Worm (Caenorhabditis elegans) whole organism, L2 larva: ENCODE measurements around the gene F55B12.10.

Experiments used
- C34F6.9 ChIP-seq: fragments of 150-350 bp; optimal IDR thresholded peaks from 2 replicates; lab custom pipeline; 2014; ENCODE audit warnings: missing biosample characterization, missing genetic modification characterization
- F13H6.1 ChIP-seq: sonication (generic microtip); optimal IDR thresholded peaks from 2 replicates; lab custom pipeline; 2016; ENCODE audit warnings: missing genetic modification characterization, missing compliant biosample characterization
- R02D3.7 ChIP-seq: fragments of 150-350 bp; optimal IDR thresholded peaks from 2 replicates; lab custom pipeline; 2014; ENCODE audit warnings: missing biosample characterization, missing genetic modification characterization
- Y55F3AM.14 ChIP-seq: fragments of 200-800 bp; sonication (Bioruptor generic); optimal IDR thresholded peaks from 2 replicates; lab custom pipeline; 2018; ENCODE audit warnings: mild to moderate bottlenecking, missing genetic modification characterization, missing compliant biosample characterization
- ZK546.5 ChIP-seq: sonication (generic microtip); optimal IDR thresholded peaks from 2 replicates; lab custom pipeline; 2017; ENCODE audit warnings: missing biosample characterization, missing genetic modification characterization
- alr-1 ChIP-seq: fragments of 150-350 bp; optimal IDR thresholded peaks from 2 replicates; lab custom pipeline; 2014; ENCODE audit warnings: missing biosample characterization, missing genetic modification characterization
- aly-2 ChIP-seq: fragments of 150-350 bp; optimal IDR thresholded peaks from 2 replicates; lab custom pipeline; 2014; ENCODE audit warnings: missing biosample characterization, missing genetic modification characterization
- ama-1 ChIP-seq: fragments of 150-350 bp; optimal IDR thresholded peaks from 2 replicates; lab custom pipeline; 2018; ENCODE audit warnings: inconsistent platforms
- blmp-1 ChIP-seq: sonication (generic microtip); optimal IDR thresholded peaks from 2 replicates; lab custom pipeline; 2017; ENCODE audit warnings: missing genetic modification characterization, mild to moderate bottlenecking, missing compliant biosample characterization, antibody characterized with exemption, moderate library complexity; ENCODE audit not compliant: insufficient read depth
- ceh-16 ChIP-seq: fragments of 150-350 bp; optimal IDR thresholded peaks from 2 replicates; lab custom pipeline; 2014; ENCODE audit warnings: missing biosample characterization, missing genetic modification characterization
- ceh-82 ChIP-seq: fragments of 150-350 bp; optimal IDR thresholded peaks from 2 replicates; lab custom pipeline; 2014; ENCODE audit warnings: missing biosample characterization, missing genetic modification characterization
- crh-2 ChIP-seq: sonication (generic microtip); optimal IDR thresholded peaks from 2 replicates; lab custom pipeline; 2017; ENCODE audit warnings: missing biosample characterization, missing genetic modification characterization
- dmd-4 ChIP-seq: sonication (generic microtip); optimal IDR thresholded peaks from 2 replicates; lab custom pipeline; 2017; ENCODE audit warnings: missing biosample characterization, missing genetic modification characterization
- egl-27 ChIP-seq: sonication (generic microtip); optimal IDR thresholded peaks from 3 replicates; lab custom pipeline; 2017; ENCODE audit warnings: missing biosample characterization, missing genetic modification reagents, missing genetic modification characterization
- elt-1 ChIP-seq: fragments of 150-350 bp; optimal IDR thresholded peaks from 2 replicates; lab custom pipeline; 2014; ENCODE audit warnings: missing biosample characterization, missing genetic modification characterization
- elt-3 ChIP-seq: sonication (generic microtip); optimal IDR thresholded peaks from 2 replicates; lab custom pipeline; 2017; ENCODE audit warnings: missing biosample characterization, missing genetic modification characterization
- fos-1 ChIP-seq: fragments of 150-350 bp; optimal IDR thresholded peaks from 2 replicates; lab custom pipeline; 2014; ENCODE audit warnings: missing biosample characterization, missing genetic modification characterization
- gmeb-1 ChIP-seq: fragments of 150-350 bp; optimal IDR thresholded peaks from 2 replicates; lab custom pipeline; 2014; ENCODE audit warnings: missing biosample characterization, missing genetic modification characterization
- lin-11 ChIP-seq: fragments of 150-350 bp; sonication (generic microtip); optimal IDR thresholded peaks from 2 replicates; lab custom pipeline; 2014; ENCODE audit warnings: missing biosample characterization, missing genetic modification characterization, inconsistent platforms, mixed read lengths
- lin-13 ChIP-seq: fragments of 150-350 bp; optimal IDR thresholded peaks from 2 replicates; lab custom pipeline; 2014; ENCODE audit warnings: missing biosample characterization, missing genetic modification reagents, missing genetic modification characterization
- lin-39 ChIP-seq: fragments of 150-350 bp; optimal IDR thresholded peaks from 2 replicates; lab custom pipeline; 2014; ENCODE audit warnings: missing biosample characterization, missing genetic modification reagents, missing genetic modification characterization
- lsy-2 ChIP-seq, 2 experiments: fragments of 150-350 bp in 1 of 2; sonication (generic microtip) in 1 of 2; optimal IDR thresholded peaks; 2 replicates each; lab custom pipeline; 2014 to 2017; ENCODE audit warnings: missing biosample characterization in 2 of 2, missing genetic modification characterization in 2 of 2
- mab-5 ChIP-seq: fragments of 150-350 bp; optimal IDR thresholded peaks from 2 replicates; lab custom pipeline; 2014; ENCODE audit warnings: missing biosample characterization, missing genetic modification characterization
- mbf-1 ChIP-seq: sonication (generic microtip); optimal IDR thresholded peaks from 2 replicates; lab custom pipeline; 2017; ENCODE audit warnings: missing biosample characterization, missing genetic modification characterization
- mdl-1 ChIP-seq, 2 experiments: fragments of 150-350 bp in 1 of 2; sonication (generic microtip) in 1 of 2; optimal IDR thresholded peaks; 2 replicates each; lab custom pipeline; 2017; ENCODE audit warnings: missing biosample characterization in 2 of 2, missing genetic modification characterization in 2 of 2
- nhr-10 ChIP-seq: sonication (generic microtip); optimal IDR thresholded peaks from 2 replicates; lab custom pipeline; 2017; ENCODE audit warnings: missing biosample characterization, missing genetic modification characterization
- nhr-11 ChIP-seq: fragments of 150-350 bp; optimal IDR thresholded peaks from 2 replicates; lab custom pipeline; 2014; ENCODE audit warnings: missing biosample characterization, missing genetic modification characterization
- nhr-12 ChIP-seq: fragments of 150-350 bp; optimal IDR thresholded peaks from 2 replicates; lab custom pipeline; 2014; ENCODE audit warnings: missing biosample characterization, missing genetic modification characterization
- nhr-129 ChIP-seq: fragments of 150-350 bp; optimal IDR thresholded peaks from 2 replicates; lab custom pipeline; 2014; ENCODE audit warnings: missing biosample characterization, missing genetic modification characterization
- nhr-21 ChIP-seq: fragments of 150-350 bp; optimal IDR thresholded peaks from 2 replicates; lab custom pipeline; 2014; ENCODE audit warnings: missing biosample characterization, missing genetic modification characterization
- nhr-23 ChIP-seq: fragments of 150-350 bp; optimal IDR thresholded peaks from 2 replicates; lab custom pipeline; 2014; ENCODE audit warnings: missing biosample characterization, missing genetic modification reagents, missing genetic modification characterization
- nhr-237 ChIP-seq: fragments of 150-350 bp; optimal IDR thresholded peaks from 2 replicates; lab custom pipeline; 2014; ENCODE audit warnings: missing biosample characterization, missing genetic modification characterization
- nhr-25 ChIP-seq: fragments of 150-350 bp; sonication (generic microtip); optimal IDR thresholded peaks from 3 replicates; lab custom pipeline; 2014; ENCODE audit warnings: missing biosample characterization, missing genetic modification characterization
- nhr-6 ChIP-seq: fragments of 150-350 bp; optimal IDR thresholded peaks from 2 replicates; lab custom pipeline; 2014; ENCODE audit warnings: missing biosample characterization, missing genetic modification characterization
- nhr-77 ChIP-seq: fragments of 150-350 bp; optimal IDR thresholded peaks from 2 replicates; lab custom pipeline; 2014; ENCODE audit warnings: missing biosample characterization, missing genetic modification characterization
- peb-1 ChIP-seq: fragments of 150-350 bp; optimal IDR thresholded peaks from 2 replicates; lab custom pipeline; 2014; ENCODE audit warnings: missing biosample characterization, missing genetic modification characterization
- sem-4 ChIP-seq: fragments of 150-350 bp; optimal IDR thresholded peaks from 2 replicates; lab custom pipeline; 2014; ENCODE audit warnings: missing biosample characterization, missing genetic modification reagents, missing genetic modification characterization
- skn-1 ChIP-seq: sonication (generic microtip); optimal IDR thresholded peaks from 2 replicates; lab custom pipeline; 2017; ENCODE audit warnings: missing biosample characterization, missing genetic modification characterization
- sma-3 ChIP-seq: sonication (generic microtip); optimal IDR thresholded peaks from 2 replicates; lab custom pipeline; 2016; ENCODE audit warnings: missing genetic modification reagents, missing genetic modification characterization, missing compliant biosample characterization
- sma-9 ChIP-seq, 2 experiments: fragments of 150-350 bp in 1 of 2; sonication (generic microtip) in 1 of 2; optimal IDR thresholded peaks; 2 replicates each; lab custom pipeline; 2014 to 2016; ENCODE audit warnings: missing genetic modification characterization in 2 of 2, mild to moderate bottlenecking in 1 of 2, missing biosample characterization in 1 of 2, missing compliant biosample characterization in 1 of 2, missing genetic modification reagents in 1 of 2, moderate library complexity in 1 of 2
- snpc-4 ChIP-seq: fragments of 150-350 bp; optimal IDR thresholded peaks from 2 replicates; lab custom pipeline; 2014; ENCODE audit warnings: missing biosample characterization, missing genetic modification characterization
- unc-39 ChIP-seq: fragments of 150-350 bp; optimal IDR thresholded peaks from 2 replicates; lab custom pipeline; 2014; ENCODE audit warnings: missing biosample characterization, missing genetic modification characterization
- unc-55 ChIP-seq: fragments of 150-350 bp; sonication (generic microtip); optimal IDR thresholded peaks from 3 replicates; lab custom pipeline; 2014; ENCODE audit warnings: missing biosample characterization, missing genetic modification reagents, missing genetic modification characterization
- unc-62 ChIP-seq: fragments of 150-350 bp; optimal IDR thresholded peaks from 2 replicates; lab custom pipeline; 2014; ENCODE audit warnings: missing biosample characterization, missing genetic modification reagents, missing genetic modification characterization
- zag-1 ChIP-seq: fragments of 150-350 bp; optimal IDR thresholded peaks from 2 replicates; lab custom pipeline; 2014; ENCODE audit warnings: missing biosample characterization, missing genetic modification characterization
- ztf-1 ChIP-seq: fragments of 200-800 bp; sonication (Bioruptor generic); conservative IDR thresholded peaks from 2 replicates; pipeline ENCODE4 v1.3.6; 2022; ENCODE audit warnings: missing genetic modification characterization, missing compliant biosample characterization
- ztf-11 ChIP-seq: sonication (generic microtip); optimal IDR thresholded peaks from 2 replicates; lab custom pipeline; 2017; ENCODE audit warnings: missing biosample characterization, missing genetic modification characterization
- ztf-4 ChIP-seq: fragments of 150-350 bp; optimal IDR thresholded peaks from 2 replicates; lab custom pipeline; 2014; ENCODE audit warnings: missing biosample characterization, missing genetic modification characterization

F55B12.10 gene

ce11 chrV:13818824-13819408 lies 20.6 kb upstream of the F55B12.10 start, which contains the start of gene sel-10:
Gene sel-10 (plus strand): TSS chrV:13819361.
- TF ChIP-seq nhr-77 (tag; lab: Kevin White, UChicago) (no peak), unc-39 (tag; lab: Kevin White, UChicago) (no peak), sem-4 (tag; lab: Kevin White, UChicago) (peak; percentile 55), unc-55 (peak; percentile 85), gmeb-1 (tag; lab: Kevin White, UChicago) (peak; percentile 81), ZK546.5 (tag; lab: Kevin White, UChicago) (no peak), nhr-23 (tag; lab: Kevin White, UChicago) (no peak), mbf-1 (no peak), ceh-16 (tag; lab: Kevin White, UChicago) (no peak), snpc-4 (tag; lab: Kevin White, UChicago) (peak; percentile 41), ztf-11 (tag; lab: Kevin White, UChicago) (no peak), blmp-1 (tag; lab: Kevin White, UChicago) (no peak), ztf-1 (no peak), F13H6.1 (tag; lab: Kevin White, UChicago) (no peak), nhr-129 (tag; lab: Kevin White, UChicago) (peak; percentile 83), peb-1 (tag; lab: Kevin White, UChicago) (no peak), lin-39 (no peak), nhr-21 (tag; lab: Kevin White, UChicago) (peak; percentile 27), nhr-25 (no peak), nhr-12 (tag; lab: Kevin White, UChicago) (no peak), egl-27 (tag; lab: Kevin White, UChicago) (peak; percentile 37), dmd-4 (no peak), mab-5 (tag; lab: Kevin White, UChicago) (peak; percentile 39), Y55F3AM.14 (GFP tag; lab: Kevin White, UChicago) (no peak), alr-1 (tag; lab: Kevin White, UChicago) (no peak), ceh-82 (tag; lab: Kevin White, UChicago) (no peak), lsy-2 (tag; optimal IDR thresholded peaks at IDR 0.05; lab: Kevin White, UChicago) (peak; percentile 78 to 87), nhr-11 (tag; lab: Kevin White, UChicago) (no peak), crh-2 (tag; lab: Kevin White, UChicago) (peak; percentile 60), sma-3 (peak; percentile 68), elt-3 (tag; lab: Kevin White, UChicago) (no peak), ztf-4 (tag; lab: Kevin White, UChicago) (peak; percentile 5), fos-1 (peak; percentile 75), zag-1 (tag; lab: Kevin White, UChicago) (no peak), ama-1 (lab: Kevin White, UChicago) (no peak), nhr-10 (tag; lab: Kevin White, UChicago) (no peak), R02D3.7 (tag; lab: Kevin White, UChicago) (no peak), unc-62 (GFP tag; lab: Kevin White, UChicago) (no peak), skn-1 (no peak), aly-2 (tag; lab: Kevin White, UChicago) (no peak), lin-13 (GFP tag; lab: Kevin White, UChicago) (peak; percentile 49), nhr-6 (tag; lab: Kevin White, UChicago) (no peak), elt-1 (tag; lab: Kevin White, UChicago) (no peak), nhr-237 (tag; lab: Kevin White, UChicago) (no peak), C34F6.9 (tag; lab: Kevin White, UChicago) (peak; percentile 89), sma-9 (GFP tag; optimal IDR thresholded peaks at IDR 0.05; lab: Kevin White, UChicago) (peak; percentile 79), sma-9 (tag; optimal IDR thresholded peaks at IDR 0.05; lab: Kevin White, UChicago) (no peak), lin-11 (tag; lab: Kevin White, UChicago) (peak; percentile 29), mdl-1 (tag; optimal IDR thresholded peaks at IDR 0.05; lab: Kevin White, UChicago) (no peak)
- TF ChIP-seq, all 48 proteins: peak for 17
